Fruit fly (Drosophila melanogaster) whole organism, embryonic: Measurements from ENCODE around the gene CG13716.

ENCODE experiments used
- Blimp-1 ChIP-seq: fragments of 200-800 bp; sonication (Bioruptor generic); optimal IDR thresholded peaks from 3 replicates; lab custom pipeline; 2018; ENCODE audit warnings: missing biosample characterization, missing genetic modification characterization, mild to moderate bottlenecking, moderate library complexity, missing genetic modification reagents
- C15 ChIP-seq: fragments of 200-800 bp; sonication (Bioruptor generic); IDR thresholded peaks from 3 replicates; pipeline ENCODE4 v1.3.6; 2022; ENCODE audit warnings: missing biosample characterization, missing genetic modification characterization
- CG11398 ChIP-seq: fragments of 200-800 bp; sonication (Bioruptor generic); optimal IDR thresholded peaks from 2 replicates; lab custom pipeline; 2016; ENCODE audit warnings: missing biosample characterization, missing genetic modification characterization
- CG1602 ChIP-seq: fragments of 200-800 bp; sonication (Bioruptor generic); optimal IDR thresholded peaks from 3 replicates; lab custom pipeline; 2016; ENCODE audit warnings: missing biosample characterization, missing genetic modification characterization
- CG18764 ChIP-seq: fragments of 200-800 bp; sonication (Bioruptor generic); optimal IDR thresholded peaks from 3 replicates; lab custom pipeline; 2016; ENCODE audit warnings: missing biosample characterization, missing genetic modification characterization
- CG6254 ChIP-seq: fragments of 200-800 bp; sonication (Bioruptor generic); optimal IDR thresholded peaks from 3 replicates; lab custom pipeline; 2017; ENCODE audit warnings: mild to moderate bottlenecking, missing biosample characterization, missing genetic modification reagents, missing genetic modification characterization
- CG8089 ChIP-seq: fragments of 200-800 bp; sonication (Bioruptor generic); optimal IDR thresholded peaks from 3 replicates; lab custom pipeline; 2016; ENCODE audit warnings: missing biosample characterization, missing genetic modification characterization
- CG8290 ChIP-seq, 3 experiments: fragments of 200-800 bp; sonication (Bioruptor generic); optimal IDR thresholded peaks; 2 replicates each; lab custom pipeline; 2016 to 2019; ENCODE audit warnings: missing biosample characterization in 3 of 3, missing genetic modification characterization in 3 of 3, mild to moderate bottlenecking in 2 of 3, moderate library complexity in 1 of 3
- Ets97D ChIP-seq: fragments of 200-800 bp; sonication (Bioruptor generic); optimal IDR thresholded peaks from 3 replicates; lab custom pipeline; 2016; ENCODE audit warnings: missing biosample characterization, missing genetic modification characterization
- HmgZ ChIP-seq: fragments of 200-800 bp; sonication (Bioruptor generic); optimal IDR thresholded peaks from 2 replicates; lab custom pipeline; 2018; ENCODE audit warnings: missing biosample characterization, mild to moderate bottlenecking, missing genetic modification characterization
- Stat92E ChIP-seq, 3 experiments: fragments of >200 bp in 2 of 3; fragments of 200-800 bp in 1 of 3; sonication (Bioruptor generic) in 1 of 3; optimal IDR thresholded peaks; 2 replicates each; lab custom pipeline; 2017 to 2019; ENCODE audit warnings: missing biosample characterization in 3 of 3, missing genetic modification characterization in 3 of 3, mild to moderate bottlenecking in 1 of 3, moderate library complexity in 1 of 3
- ato ChIP-seq: fragments of 200-800 bp; sonication (Bioruptor generic); IDR thresholded peaks from 2 replicates; pipeline ENCODE4 v1.3.6; 2022; ENCODE audit warnings: missing biosample characterization, missing genetic modification characterization; ENCODE audit not compliant: partially characterized antibody
- emc ChIP-seq: fragments of 200-800 bp; sonication (Bioruptor generic); optimal IDR thresholded peaks from 2 replicates; lab custom pipeline; 2016; ENCODE audit warnings: missing biosample characterization, missing genetic modification characterization
- gt ChIP-seq: fragments of 200-800 bp; sonication (Bioruptor generic); IDR thresholded peaks from 2 replicates; pipeline ENCODE4 v1.3.6; 2022; ENCODE audit warnings: missing biosample characterization, missing genetic modification characterization

DNA sequence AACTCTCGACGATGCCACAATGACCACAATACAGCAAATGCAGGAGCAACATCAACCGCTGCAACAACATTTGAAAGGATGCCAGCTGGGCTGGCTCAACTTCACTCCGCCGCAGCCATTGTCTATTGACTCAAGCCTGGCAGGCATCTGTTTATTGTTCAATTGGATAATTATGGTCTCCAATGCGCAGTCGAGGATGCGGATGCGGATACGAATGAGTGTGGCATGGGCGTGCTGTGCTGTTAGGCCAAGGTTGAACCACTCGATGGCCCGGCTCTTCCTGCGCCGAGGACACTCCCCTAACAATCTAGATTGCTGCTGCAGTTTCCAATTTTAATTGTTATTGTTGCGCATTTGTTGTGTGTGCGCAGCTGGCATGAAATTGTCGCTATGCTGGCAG lies 34.8 kb downstream of the CG13716 start:
- TF ChIP-seq Stat92E (GFP tag; optimal IDR thresholded peaks at IDR 0.05; lab: Kevin White, UChicago) = no peak
- TF ChIP-seq CG6254 (GFP tag; lab: Kevin White, UChicago) = no peak
- TF ChIP-seq emc = no peak
- no peak for TF ChIP-seq CG18764 (GFP tag; lab: Kevin White, UChicago)
- TF ChIP-seq Blimp-1 (GFP tag; lab: Kevin White, UChicago) = no peak
- no peak for TF ChIP-seq ato (GFP tag; lab: Robert Waterston, UW)
- no peak for TF ChIP-seq CG8290 (GFP tag; optimal IDR thresholded peaks at IDR 0.05; lab: Kevin White, UChicago)
- TF ChIP-seq CG8290 (tag; optimal IDR thresholded peaks at IDR 0.05; lab: Kevin White, UChicago) = no peak
- no peak for TF ChIP-seq CG1602 (GFP tag; lab: Kevin White, UChicago)
- no peak for TF ChIP-seq gt (GFP tag; lab: Robert Waterston, UW)
- no peak for TF ChIP-seq CG8089
- no peak for TF ChIP-seq Ets97D (GFP tag; lab: Kevin White, UChicago)
- no peak for TF ChIP-seq HmgZ (tag; lab: Kevin White, UChicago)
- no peak for TF ChIP-seq CG11398 (GFP tag; lab: Kevin White, UChicago)
- TF ChIP-seq C15 = no peak
